Fruit fly (Drosophila melanogaster) whole organism, embryonic: ENCODE data around the gene CG17841.
A peak's percentile ranks its signal among the peaks of the same experiment; 100 is the strongest.

ENCODE experiments used
- Antp ChIP-seq: fragments of 200-800 bp; sonication (Bioruptor generic); optimal IDR thresholded peaks from 3 replicates; lab custom pipeline; 2016; ENCODE audit warnings: missing biosample characterization, missing genetic modification characterization
- CG1024 ChIP-seq: fragments of 200-800 bp; sonication (Bioruptor generic); IDR thresholded peaks from 2 replicates; pipeline ENCODE4 v1.3.6; 2022; ENCODE audit warnings: missing biosample characterization, missing genetic modification characterization
- CG10366 ChIP-seq: fragments of 200-800 bp; sonication (Bioruptor generic); IDR thresholded peaks from 2 replicates; pipeline ENCODE4 v1.3.6; 2022; ENCODE audit warnings: missing biosample characterization, missing genetic modification characterization
- CG11504 ChIP-seq: fragments of 200-800 bp; sonication (Bioruptor generic); optimal IDR thresholded peaks from 3 replicates; lab custom pipeline; 2019; ENCODE audit warnings: missing biosample characterization, mild to moderate bottlenecking, missing genetic modification characterization, moderate library complexity
- CG12659 ChIP-seq: fragments of 200-800 bp; sonication (Bioruptor generic); optimal IDR thresholded peaks from 3 replicates; lab custom pipeline; 2017; ENCODE audit warnings: mild to moderate bottlenecking, missing biosample characterization, missing genetic modification reagents, missing genetic modification characterization
- CG12769 ChIP-seq: fragments of 200-800 bp; sonication (Bioruptor generic); optimal IDR thresholded peaks from 2 replicates; lab custom pipeline; 2019; ENCODE audit warnings: missing biosample characterization, mild to moderate bottlenecking, missing genetic modification characterization, moderate library complexity
- CG13624 ChIP-seq: fragments of 200-800 bp; sonication (Bioruptor generic); optimal IDR thresholded peaks from 2 replicates; lab custom pipeline; 2016; ENCODE audit warnings: missing biosample characterization, missing genetic modification characterization
- CG15514 ChIP-seq: fragments of 200-800 bp; sonication (Bioruptor generic); optimal IDR thresholded peaks from 3 replicates; lab custom pipeline; 2017; ENCODE audit warnings: missing biosample characterization, missing genetic modification characterization, mild to moderate bottlenecking, moderate library complexity, missing genetic modification reagents
- CG17361 ChIP-seq: fragments of 200-800 bp; sonication (Bioruptor generic); IDR thresholded peaks from 3 replicates; pipeline ENCODE4 v1.3.6; 2022; ENCODE audit warnings: missing biosample characterization, missing genetic modification characterization
- CG17829 ChIP-seq: fragments of 200-800 bp; optimal IDR thresholded peaks from 2 replicates; lab custom pipeline; 2019; ENCODE audit warnings: missing biosample characterization, mild to moderate bottlenecking, missing genetic modification characterization, moderate library complexity
- CG17912 ChIP-seq: fragments of 200-800 bp; sonication (Bioruptor generic); optimal IDR thresholded peaks from 2 replicates; lab custom pipeline; 2018; ENCODE audit warnings: missing biosample characterization, mild to moderate bottlenecking, missing genetic modification characterization
- CG18262 ChIP-seq: fragments of 200-800 bp; optimal IDR thresholded peaks from 3 replicates; lab custom pipeline; 2019; ENCODE audit warnings: missing biosample characterization, mild to moderate bottlenecking, missing genetic modification characterization, moderate library complexity
- CG18599 ChIP-seq: fragments of 200-800 bp; sonication (Bioruptor generic); optimal IDR thresholded peaks from 3 replicates; lab custom pipeline; 2017; ENCODE audit warnings: missing biosample characterization, missing genetic modification characterization, mild to moderate bottlenecking, moderate library complexity, missing genetic modification reagents
- CG18764 ChIP-seq: fragments of 200-800 bp; sonication (Bioruptor generic); optimal IDR thresholded peaks from 3 replicates; lab custom pipeline; 2016; ENCODE audit warnings: missing biosample characterization, missing genetic modification characterization
- CG32532 ChIP-seq: fragments of 200-800 bp; sonication (Bioruptor generic); IDR thresholded peaks from 2 replicates; pipeline ENCODE4 v1.3.6; 2022; ENCODE audit warnings: missing biosample characterization, missing genetic modification characterization
- CG3726 ChIP-seq: fragments of 200-800 bp; sonication (Bioruptor generic); IDR thresholded peaks from 3 replicates; pipeline ENCODE4, ENCODE4 v1.3.6; 2022; ENCODE audit warnings: missing biosample characterization, missing genetic modification characterization
- CG6791 ChIP-seq: fragments of 200-800 bp; sonication (Bioruptor generic); IDR thresholded peaks from 3 replicates; pipeline ENCODE4 v1.3.6; 2022; ENCODE audit warnings: missing biosample characterization, missing genetic modification characterization; ENCODE audit not compliant: partially characterized antibody
- CG7556 ChIP-seq: fragments of 200-800 bp; sonication (Bioruptor generic); optimal IDR thresholded peaks from 2 replicates; lab custom pipeline; 2017; ENCODE audit warnings: missing biosample characterization, mild to moderate bottlenecking, missing genetic modification characterization
- CG8290 ChIP-seq, 3 experiments: fragments of 200-800 bp; sonication (Bioruptor generic); optimal IDR thresholded peaks; 2 replicates each; lab custom pipeline; 2016 to 2019; ENCODE audit warnings: missing biosample characterization in 3 of 3, missing genetic modification characterization in 3 of 3, mild to moderate bottlenecking in 2 of 3, moderate library complexity in 1 of 3
- D ChIP-seq, 2 experiments: fragments of 200-800 bp in 1 of 2; fragments of >200 bp in 1 of 2; sonication (Bioruptor generic) in 1 of 2; optimal IDR thresholded peaks; 2 replicates in 1 of 2; 3 replicates in 1 of 2; lab custom pipeline; 2017; ENCODE audit warnings: mild to moderate bottlenecking in 1 of 2, missing biosample characterization in 1 of 2, missing genetic modification characterization in 1 of 2, missing genetic modification reagents in 1 of 2
- Deaf1 ChIP-seq: fragments of 200-800 bp; optimal IDR thresholded peaks from 3 replicates; lab custom pipeline; 2019; ENCODE audit warnings: missing biosample characterization, mild to moderate bottlenecking, missing genetic modification characterization, moderate library complexity
- Hey ChIP-seq: fragments of 200-800 bp; sonication (Bioruptor generic); optimal IDR thresholded peaks from 3 replicates; lab custom pipeline; 2018; ENCODE audit warnings: missing biosample characterization, mild to moderate bottlenecking, missing genetic modification characterization
- HmgD ChIP-seq: fragments of 200-800 bp; sonication (Bioruptor generic); optimal IDR thresholded peaks from 3 replicates; lab custom pipeline; 2016; ENCODE audit warnings: missing biosample characterization, missing genetic modification characterization
- Med ChIP-seq: fragments of 200-800 bp; sonication (Bioruptor generic); peaks from one replicate; lab custom pipeline; 2016; ENCODE audit warnings: missing biosample characterization, missing genetic modification characterization, mild to moderate bottlenecking, inconsistent platforms, moderate library complexity
- NC2β ChIP-seq: fragments of 200-800 bp; sonication (Bioruptor generic); optimal IDR thresholded peaks from 2 replicates; lab custom pipeline; 2016; ENCODE audit warnings: missing biosample characterization, missing genetic modification characterization
- NK7.1 ChIP-seq: fragments of 200-800 bp; sonication (Bioruptor generic); optimal IDR thresholded peaks from 3 replicates; lab custom pipeline; 2016; ENCODE audit warnings: missing biosample characterization, missing genetic modification characterization
- Nf-YC ChIP-seq: fragments of 200-800 bp; optimal IDR thresholded peaks from 3 replicates; lab custom pipeline; 2019; ENCODE audit warnings: missing biosample characterization, mild to moderate bottlenecking, missing genetic modification characterization, moderate library complexity
- Sin3A ChIP-seq: fragments of >200 bp; optimal IDR thresholded peaks from 2 replicates; lab custom pipeline; 2018
- TFAM ChIP-seq: fragments of 200-800 bp; sonication (Bioruptor generic); optimal IDR thresholded peaks from 2 replicates; lab custom pipeline; 2017; ENCODE audit warnings: missing biosample characterization, missing genetic modification characterization, inconsistent platforms
- Trl ChIP-seq, 3 experiments: fragments of >200 bp in 2 of 3; fragments of 200-800 bp in 1 of 3; sonication (Bioruptor generic) in 1 of 3; optimal IDR thresholded peaks; 2 replicates in 1 of 3; 3 replicates in 2 of 3; lab custom pipeline; 2016 to 2017; ENCODE audit warnings: missing biosample characterization in 1 of 3, missing genetic modification characterization in 1 of 3
- Xbp1 ChIP-seq: fragments of 200-800 bp; sonication (Bioruptor generic); optimal IDR thresholded peaks from 3 replicates; lab custom pipeline; 2016; ENCODE audit warnings: missing biosample characterization, mild to moderate bottlenecking, missing genetic modification characterization
- ara ChIP-seq: fragments of 200-800 bp; sonication (Bioruptor generic); IDR thresholded peaks from 2 replicates; pipeline ENCODE4 v1.3.6; 2022; ENCODE audit warnings: missing biosample characterization, missing genetic modification characterization
- bab2 ChIP-seq: fragments of 200-800 bp; sonication (Bioruptor generic); optimal IDR thresholded peaks from 2 replicates; lab custom pipeline; 2016; ENCODE audit warnings: missing biosample characterization, missing genetic modification characterization
- croc ChIP-seq: fragments of 200-800 bp; sonication (Bioruptor generic); conservative IDR thresholded peaks from 3 replicates; pipeline ENCODE4 v1.3.6; 2022; ENCODE audit warnings: missing biosample characterization, missing genetic modification characterization
- crol ChIP-seq: fragments of 200-800 bp; sonication (Bioruptor generic); IDR thresholded peaks from 2 replicates; pipeline ENCODE4 v1.3.6; 2022; ENCODE audit warnings: missing biosample characterization, missing genetic modification characterization
- crp ChIP-seq, 2 experiments: fragments of 200-800 bp; sonication (Bioruptor generic); optimal IDR thresholded peaks; 2 replicates in 1 of 2; 3 replicates in 1 of 2; lab custom pipeline; 2017; ENCODE audit warnings: missing biosample characterization in 2 of 2, missing genetic modification characterization in 2 of 2, mild to moderate bottlenecking in 1 of 2, moderate library complexity in 1 of 2
- danr ChIP-seq: fragments of 200-800 bp; sonication (Bioruptor generic); IDR thresholded peaks from 2 replicates; pipeline ENCODE4 v1.3.6; 2022; ENCODE audit warnings: missing biosample characterization, missing genetic modification characterization
- dm ChIP-seq: fragments of 200-800 bp; sonication (Bioruptor generic); optimal IDR thresholded peaks from 3 replicates; lab custom pipeline; 2016; ENCODE audit warnings: missing biosample characterization, missing genetic modification characterization
- grau ChIP-seq: fragments of 200-800 bp; optimal IDR thresholded peaks from 3 replicates; lab custom pipeline; 2019; ENCODE audit warnings: missing biosample characterization, mild to moderate bottlenecking, missing genetic modification characterization, moderate library complexity
- hb ChIP-seq: fragments of 200-800 bp; sonication (Bioruptor generic); IDR thresholded peaks from 3 replicates; pipeline ENCODE4 v1.3.6; 2022; ENCODE audit warnings: missing biosample characterization, missing genetic modification characterization; ENCODE audit not compliant: partially characterized antibody
- lola ChIP-seq, 3 experiments: fragments of >200 bp in 2 of 3; fragments of 200-800 bp in 1 of 3; sonication (Bioruptor generic) in 1 of 3; optimal IDR thresholded peaks; 2 replicates each; lab custom pipeline; 2017 to 2019; ENCODE audit warnings: missing biosample characterization in 3 of 3, missing genetic modification characterization in 3 of 3, mild to moderate bottlenecking in 1 of 3, moderate library complexity in 1 of 3
- odd ChIP-seq: fragments of 200-800 bp; sonication (Bioruptor generic); optimal IDR thresholded peaks from 2 replicates; lab custom pipeline; 2017; ENCODE audit warnings: missing biosample characterization, mild to moderate bottlenecking, missing genetic modification characterization
- pnt ChIP-seq: fragments of 200-800 bp; sonication (Bioruptor generic); optimal IDR thresholded peaks from 3 replicates; lab custom pipeline; 2016; ENCODE audit warnings: missing biosample characterization, missing genetic modification characterization
- rib ChIP-seq: fragments of 200-800 bp; sonication (Bioruptor generic); IDR thresholded peaks from 2 replicates; pipeline ENCODE4 v1.3.6; 2022; ENCODE audit warnings: missing biosample characterization, missing genetic modification characterization
- scrt ChIP-seq: fragments of 200-800 bp; sonication (Bioruptor generic); optimal IDR thresholded peaks from 2 replicates; lab custom pipeline; 2018; ENCODE audit warnings: missing biosample characterization, mild to moderate bottlenecking, missing genetic modification characterization, moderate library complexity
- slbo ChIP-seq: fragments of 200-800 bp; sonication (Bioruptor generic); IDR thresholded peaks from 2 replicates; pipeline ENCODE4 v1.3.6; 2022; ENCODE audit warnings: missing biosample characterization, missing genetic modification characterization
- usp ChIP-seq: fragments of >200 bp; optimal IDR thresholded peaks from 2 replicates; lab custom pipeline; 2017; ENCODE audit warnings: missing biosample characterization, missing genetic modification characterization

CG17841 gene

DNA sequence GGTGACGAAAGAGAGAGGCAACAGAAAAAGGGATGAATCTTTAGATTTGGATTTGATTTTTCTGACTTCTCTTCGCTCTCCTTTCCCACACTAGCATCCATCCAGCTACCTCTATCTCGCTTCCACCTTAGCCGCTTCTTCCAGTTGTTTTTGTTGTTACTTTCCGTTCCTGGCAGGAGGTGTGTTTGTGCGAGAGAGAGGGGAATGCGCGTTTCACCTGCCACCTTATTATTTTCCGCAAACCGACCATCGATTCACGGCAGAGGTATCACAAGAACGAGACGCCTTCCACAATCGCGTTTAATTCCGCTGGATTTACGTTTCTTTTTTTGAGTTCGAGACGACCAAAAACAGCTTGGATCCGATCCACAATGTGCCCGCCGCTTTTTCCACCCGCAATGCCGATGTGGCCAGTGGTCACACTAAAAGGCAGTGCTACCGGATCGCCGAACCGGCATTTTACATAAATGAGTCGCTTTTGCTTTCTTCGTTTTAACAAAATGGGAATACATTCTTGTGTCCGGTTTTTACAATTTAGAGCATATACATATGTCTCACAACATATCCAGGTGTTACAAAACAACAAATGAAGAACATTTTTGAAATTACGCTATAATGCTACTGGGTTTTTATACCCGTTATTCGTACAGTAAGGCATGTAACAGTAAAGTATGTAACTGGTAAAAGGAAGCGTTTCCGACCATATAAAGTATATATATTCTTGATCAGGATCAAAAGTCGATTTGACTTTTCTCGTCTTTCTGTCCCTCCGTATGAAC, 42.1 kb upstream of the CG17841 start, which contains the start of gene alpha-Man-Ia (continued):
- TF ChIP-seq odd (GFP tag; lab: Kevin White, UChicago) (no peak), hb (GFP tag; lab: Robert Waterston, UW) (no peak), TFAM (GFP tag; lab: Kevin White, UChicago) (no peak), CG3726 (GFP tag; lab: Robert Waterston, UW) (no peak), Xbp1 (GFP tag; lab: Kevin White, UChicago) (peak; percentile 42), scrt (GFP tag; lab: Kevin White, UChicago) (no peak), Nf-YC (tag; lab: Kevin White, UChicago) (peak; percentile 14), HmgD (GFP tag; lab: Kevin White, UChicago) (peak; percentile 39), CG7556 (GFP tag; lab: Kevin White, UChicago) (peak; percentile 4), ara (GFP tag; lab: Robert Waterston, UW) (no peak), CG18262 (peak; percentile 3), lola (GFP tag; optimal IDR thresholded peaks at IDR 0.05; lab: Kevin White, UChicago) (peak in 1 of 3 experiments; percentile 20), CG17829 (tag; lab: Kevin White, UChicago) (peak; percentile 11), Hey (no peak), grau (peak; percentile 30), slbo (GFP tag; lab: Robert Waterston, UW) (peak; percentile 42; the same call in 1 of the 2 replicates), usp (GFP tag; lab: Kevin White, UChicago) (no peak), Deaf1 (tag; lab: Kevin White, UChicago) (no peak), croc (GFP tag; lab: Robert Waterston, UW) (no peak), CG6791 (GFP tag; lab: Robert Waterston, UW) (no peak), dm (GFP tag; lab: Kevin White, UChicago) (peak; percentile 43), CG15514 (GFP tag; lab: Kevin White, UChicago) (peak; percentile 40), crol (peak; percentile 73), crp (GFP tag; optimal IDR thresholded peaks at IDR 0.05; lab: Kevin White, UChicago) (peak in 1 of 2 experiments; percentile 27), CG17361 (GFP tag; lab: Robert Waterston, UW) (peak; percentile 55; the same call in 2 of the 3 replicates), CG13624 (GFP tag; lab: Kevin White, UChicago) (peak; percentile 34), CG12659 (GFP tag; lab: Kevin White, UChicago) (peak; percentile 55), CG18599 (GFP tag; lab: Kevin White, UChicago) (peak; percentile 14), CG1024 (GFP tag; lab: Robert Waterston, UW) (no peak), Trl (optimal IDR thresholded peaks at IDR 0.05; lab: Kevin White, UChicago) (peak in 1 of 2 experiments; percentile 77), Trl (GFP tag; optimal IDR thresholded peaks at IDR 0.05; lab: Kevin White, UChicago) (peak; percentile 10), CG32532 (GFP tag; lab: Robert Waterston, UW) (peak; percentile 26; the same call in 1 of the 2 replicates), pnt (GFP tag; lab: Kevin White, UChicago) (peak; percentile 36), CG10366 (GFP tag; lab: Robert Waterston, UW) (no peak), Med (GFP tag; lab: Kevin White, UChicago) (peak; percentile 75), danr (no peak), CG12769 (no peak), bab2 (peak; percentile 37), NK7.1 (GFP tag; lab: Kevin White, UChicago) (no peak), Antp (GFP tag; lab: Kevin White, UChicago) (peak; percentile 49), CG8290 (GFP tag; optimal IDR thresholded peaks at IDR 0.05; lab: Kevin White, UChicago) (no peak), CG8290 (tag; optimal IDR thresholded peaks at IDR 0.05; lab: Kevin White, UChicago) (peak in 1 of 2 experiments; percentile 47), NC2β (GFP tag; lab: Kevin White, UChicago) (no peak), D (optimal IDR thresholded peaks at IDR 0.05; lab: Kevin White, UChicago) (no peak), D (GFP tag; optimal IDR thresholded peaks at IDR 0.05; lab: Kevin White, UChicago) (no peak), rib (GFP tag; lab: Robert Waterston, UW) (no peak), Sin3A (lab: Kevin White, UChicago) (peak; percentile 54), CG17912 (GFP tag; lab: Kevin White, UChicago) (no peak), CG11504 (tag; lab: Kevin White, UChicago) (peak; percentile 20), CG18764 (GFP tag; lab: Kevin White, UChicago) (no peak)
